Worm (Caenorhabditis elegans) whole organism, early embryonic: ENCODE data around the gene spp-31.

Source experiments
- B0310.2 ChIP-seq: sonication (generic microtip); optimal IDR thresholded peaks from 2 replicates; lab custom pipeline; 2016; ENCODE audit warnings: mild to moderate bottlenecking, missing genetic modification characterization, missing compliant biosample characterization
- F13C5.2 ChIP-seq: sonication (generic microtip); optimal IDR thresholded peaks from 2 replicates; lab custom pipeline; 2017; ENCODE audit warnings: mild to moderate bottlenecking, missing genetic modification characterization, inconsistent platforms, missing compliant biosample characterization
- aly-1 ChIP-seq: sonication (generic microtip); optimal IDR thresholded peaks from 2 replicates; lab custom pipeline; 2016; ENCODE audit warnings: missing genetic modification characterization, missing compliant biosample characterization
- ama-1 ChIP-seq: fragments of 150-350 bp; optimal IDR thresholded peaks from 2 replicates; lab custom pipeline; 2014
- ceh-13 ChIP-seq: fragments of 200-800 bp; sonication (Bioruptor generic); optimal IDR thresholded peaks from 2 replicates; lab custom pipeline; 2018; ENCODE audit warnings: mild to moderate bottlenecking, missing genetic modification characterization, missing compliant biosample characterization
- ceh-36 ChIP-seq: sonication (generic microtip); optimal IDR thresholded peaks from 2 replicates; lab custom pipeline; 2016; ENCODE audit warnings: missing genetic modification characterization, inconsistent platforms, missing compliant biosample characterization
- ets-7 ChIP-seq: sonication (generic microtip); optimal IDR thresholded peaks from 2 replicates; lab custom pipeline; 2016; ENCODE audit warnings: missing genotype, missing genetic modification characterization, missing compliant biosample characterization
- flt-1 ChIP-seq: fragments of 200-800 bp; sonication (Bioruptor generic); IDR thresholded peaks from 2 replicates; pipeline ENCODE4 v1.3.6; 2022; ENCODE audit warnings: missing genetic modification characterization, missing compliant biosample characterization
- hmbx-1 ChIP-seq: sonication (generic microtip); optimal IDR thresholded peaks from 2 replicates; lab custom pipeline; 2016; ENCODE audit warnings: mild to moderate bottlenecking, missing genetic modification characterization, missing compliant biosample characterization
- hmg-4 ChIP-seq: fragments of 200-800 bp; sonication (Bioruptor generic); optimal IDR thresholded peaks from 2 replicates; lab custom pipeline; 2018; ENCODE audit warnings: mild to moderate bottlenecking, missing genetic modification characterization, missing compliant biosample characterization
- hnd-1 ChIP-seq: sonication (generic microtip); optimal IDR thresholded peaks from 2 replicates; lab custom pipeline; 2016; ENCODE audit warnings: missing genetic modification characterization, missing compliant biosample characterization
- pes-1 ChIP-seq: fragments of 200-800 bp; sonication (Bioruptor generic); IDR thresholded peaks from 2 replicates; pipeline ENCODE4 v1.3.6; 2022; ENCODE audit warnings: missing genetic modification reagents, missing genetic modification characterization, missing compliant biosample characterization
- scrt-1 ChIP-seq: fragments of 200-800 bp; sonication (Bioruptor generic); IDR thresholded peaks from 2 replicates; pipeline ENCODE4 v1.3.6; 2022; ENCODE audit warnings: missing genetic modification characterization, missing compliant biosample characterization
- sea-1 ChIP-seq: fragments of 200-800 bp; sonication (Bioruptor generic); conservative IDR thresholded peaks from 2 replicates; pipeline ENCODE4 v1.3.6; 2022; ENCODE audit warnings: missing genetic modification characterization, missing compliant biosample characterization
- tbx-11 ChIP-seq: fragments of 200-800 bp; sonication (Bioruptor generic); IDR thresholded peaks from 2 replicates; pipeline ENCODE4 v1.3.6; 2022; ENCODE audit warnings: missing genetic modification characterization, missing compliant biosample characterization
- tbx-37 ChIP-seq: fragments of 200-800 bp; sonication (Bioruptor generic); conservative IDR thresholded peaks from 2 replicates; pipeline ENCODE4 v1.3.6; 2022; ENCODE audit warnings: missing genetic modification reagents, missing genetic modification characterization, missing compliant biosample characterization
- tra-4 ChIP-seq: sonication (generic microtip); optimal IDR thresholded peaks from 2 replicates; lab custom pipeline; 2017; ENCODE audit warnings: missing genetic modification characterization, missing compliant biosample characterization

Gene spp-31

ce11 chrIV:1420603-1421002, 14.2 kb downstream of the spp-31 start, which contains the start of gene jtr-1:
Gene jtr-1 (plus strand): TSS chrIV:1420929.
- no peak for TF ChIP-seq hnd-1

DNA sequence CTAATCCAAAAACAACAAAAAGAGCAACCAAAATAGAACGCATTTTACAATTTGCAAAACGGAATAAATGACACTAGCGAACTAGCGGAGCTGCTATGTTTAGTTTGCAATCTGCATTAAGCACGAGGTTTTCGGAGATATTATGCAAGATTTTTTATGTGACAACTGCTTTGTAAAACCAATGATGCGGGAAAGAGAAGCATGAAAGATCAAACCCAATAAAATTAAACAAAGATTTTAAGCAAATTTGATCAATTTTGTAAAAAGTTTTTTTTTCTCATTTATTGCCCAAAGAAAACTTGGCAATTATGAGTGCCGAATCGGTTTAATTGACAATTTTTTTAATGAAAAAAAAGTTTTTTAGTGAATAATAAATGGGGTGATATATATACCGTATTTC, 18.6 kb downstream of the spp-31 start, which contains the start of gene Y77E11A.8:
TSS of gene Y77E11A.8 (minus strand) at position 101 of the 400 bp plus-strand sequence.
- no peak for TF ChIP-seq B0310.2 (tag; lab: Kevin White, UChicago)
- no peak for TF ChIP-seq tra-4
- TF ChIP-seq tbx-11 (GFP tag; lab: Robert Waterston, UW) = no peak
- TF ChIP-seq hmg-4 (GFP tag; lab: Kevin White, UChicago) = no peak
- TF ChIP-seq ceh-13 (GFP tag; lab: Kevin White, UChicago) = no peak
- no peak for TF ChIP-seq pes-1 (GFP tag; lab: Robert Waterston, UW)
- no peak for TF ChIP-seq hmbx-1 (tag; lab: Kevin White, UChicago)
- TF ChIP-seq tbx-37 (GFP tag; lab: Robert Waterston, UW) = no peak
- TF ChIP-seq flt-1 = no peak
- TF ChIP-seq sea-1 (GFP tag; lab: Robert Waterston, UW) = no peak

DNA sequence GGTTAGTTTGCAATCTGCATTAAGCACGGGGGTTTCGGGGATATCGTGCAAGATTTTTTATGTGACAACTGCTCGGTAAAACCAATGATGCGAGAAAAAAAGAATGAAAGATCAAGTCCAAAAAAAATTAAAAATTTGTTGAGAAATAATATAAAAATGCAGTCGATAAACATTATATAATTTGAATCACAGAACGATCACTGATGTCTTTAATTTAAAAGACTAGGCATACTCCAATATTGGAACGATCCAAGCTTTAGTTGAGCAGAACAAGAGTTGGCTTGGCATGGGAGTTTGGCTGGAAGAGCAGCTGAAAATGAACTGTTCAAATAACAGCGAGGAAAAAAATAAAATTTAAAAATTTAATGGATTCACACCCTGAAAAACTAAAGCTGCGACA, 20.9 kb downstream of the spp-31 start, which contains the start of gene clec-171:
TSS of gene clec-171 (minus strand) at position 101 of the 400 bp plus-strand sequence.
- TF ChIP-seq tbx-11 (GFP tag; lab: Robert Waterston, UW) (no peak), sea-1 (GFP tag; lab: Robert Waterston, UW) (no peak), tra-4 (no peak), hmg-4 (GFP tag; lab: Kevin White, UChicago) (no peak), ama-1 (lab: Kevin White, UChicago) (no peak), aly-1 (no peak), tbx-37 (GFP tag; lab: Robert Waterston, UW) (no peak), ceh-36 (tag; lab: Kevin White, UChicago) (no peak), F13C5.2 (tag; lab: Kevin White, UChicago) (no peak), hmbx-1 (tag; lab: Kevin White, UChicago) (no peak), scrt-1 (GFP tag; lab: Robert Waterston, UW) (no peak), hnd-1 (no peak), pes-1 (GFP tag; lab: Robert Waterston, UW) (no peak), flt-1 (no peak)

DNA sequence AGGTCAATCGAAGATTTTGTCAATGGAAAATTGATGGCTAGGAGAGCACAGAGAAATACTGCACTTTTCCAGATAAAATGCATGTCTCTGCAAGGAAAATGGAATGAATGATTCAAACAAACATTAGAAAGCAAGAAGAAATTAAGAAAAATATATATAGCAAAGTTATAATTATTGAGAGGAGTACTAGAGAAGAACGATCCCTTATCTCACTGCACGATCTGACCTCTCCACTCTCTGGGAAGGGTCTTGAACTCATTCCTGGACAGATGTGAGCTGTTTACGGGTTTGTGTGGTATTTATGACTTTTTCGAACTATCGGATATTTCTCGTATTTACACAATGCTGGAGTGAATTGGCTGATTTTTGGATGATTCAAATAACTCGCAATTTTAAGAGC, 23.9 kb downstream of the spp-31 start, which contains the start of gene Y77E11A.23:
TSS of gene Y77E11A.23 (minus strand) at position 107 of the 400 bp plus-strand sequence.
- TF ChIP-seq F13C5.2 (tag; lab: Kevin White, UChicago) (no peak), ceh-36 (tag; lab: Kevin White, UChicago) (no peak), flt-1 (no peak), sea-1 (GFP tag; lab: Robert Waterston, UW) (no peak), tbx-37 (GFP tag; lab: Robert Waterston, UW) (no peak), B0310.2 (tag; lab: Kevin White, UChicago) (no peak), ama-1 (lab: Kevin White, UChicago) (no peak), ets-7 (tag; lab: Kevin White, UChicago) (no peak), scrt-1 (GFP tag; lab: Robert Waterston, UW) (no peak), pes-1 (GFP tag; lab: Robert Waterston, UW) (no peak), aly-1 (no peak), ceh-13 (GFP tag; lab: Kevin White, UChicago) (no peak), tra-4 (no peak), hmg-4 (GFP tag; lab: Kevin White, UChicago) (no peak), hnd-1 (no peak)

- TF ChIP-seq ets-7 (tag; lab: Kevin White, UChicago) (no peak), F13C5.2 (tag; lab: Kevin White, UChicago) (no peak), tbx-11 (GFP tag; lab: Robert Waterston, UW) (no peak), pes-1 (GFP tag; lab: Robert Waterston, UW) (no peak), tra-4 (no peak), ama-1 (lab: Kevin White, UChicago) (no peak), flt-1 (no peak), B0310.2 (tag; lab: Kevin White, UChicago) (no peak), ceh-36 (tag; lab: Kevin White, UChicago) (no peak), hmg-4 (GFP tag; lab: Kevin White, UChicago) (no peak), hnd-1 (no peak), sea-1 (GFP tag; lab: Robert Waterston, UW) (no peak), aly-1 (no peak), hmbx-1 (tag; lab: Kevin White, UChicago) (no peak), tbx-37 (GFP tag; lab: Robert Waterston, UW) (no peak), scrt-1 (GFP tag; lab: Robert Waterston, UW) (no peak), ceh-13 (GFP tag; lab: Kevin White, UChicago) (no peak)
Observed at ce11 chrIV:1433978-1434377, 27.6 kb downstream of the spp-31 start.

DNA sequence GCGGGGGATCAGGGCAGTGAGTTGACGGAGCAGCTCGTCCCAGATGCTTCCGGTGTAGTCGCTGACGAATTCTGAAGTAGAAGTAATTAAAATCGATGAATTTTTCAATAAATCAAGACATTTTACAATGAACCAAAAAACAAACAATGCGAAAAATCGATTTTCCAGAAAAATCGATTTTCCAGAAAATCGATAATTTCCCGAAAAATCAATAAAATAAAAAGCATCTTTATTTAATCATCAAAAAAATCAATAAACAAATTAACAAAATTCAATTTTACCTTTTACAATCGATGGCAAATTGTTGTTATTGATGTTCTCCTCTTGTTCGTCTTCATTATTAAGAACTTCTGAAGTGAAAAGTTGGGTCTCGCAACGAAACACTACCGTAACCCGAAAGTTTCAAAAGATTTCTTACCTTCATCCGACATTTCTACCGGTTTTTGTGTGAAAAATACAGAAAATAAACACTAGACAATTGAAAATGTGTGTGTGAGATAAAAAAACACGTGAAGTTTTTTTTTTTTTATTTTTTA, 28.3 kb downstream of the spp-31 start, which contains the start of gene clp-6:
TSS of gene clp-6 (minus strand) at position 486 of the 536 bp plus-strand sequence.
- TF ChIP-seq flt-1 = no peak
- no peak for TF ChIP-seq hmg-4 (GFP tag; lab: Kevin White, UChicago)

ce11 chrIV:1435159-1435558, 28.8 kb downstream of the spp-31 start:
- TF ChIP-seq sea-1 (GFP tag; lab: Robert Waterston, UW) (no peak), F13C5.2 (tag; lab: Kevin White, UChicago) (no peak), ets-7 (tag; lab: Kevin White, UChicago) (no peak), B0310.2 (tag; lab: Kevin White, UChicago) (no peak)

DNA sequence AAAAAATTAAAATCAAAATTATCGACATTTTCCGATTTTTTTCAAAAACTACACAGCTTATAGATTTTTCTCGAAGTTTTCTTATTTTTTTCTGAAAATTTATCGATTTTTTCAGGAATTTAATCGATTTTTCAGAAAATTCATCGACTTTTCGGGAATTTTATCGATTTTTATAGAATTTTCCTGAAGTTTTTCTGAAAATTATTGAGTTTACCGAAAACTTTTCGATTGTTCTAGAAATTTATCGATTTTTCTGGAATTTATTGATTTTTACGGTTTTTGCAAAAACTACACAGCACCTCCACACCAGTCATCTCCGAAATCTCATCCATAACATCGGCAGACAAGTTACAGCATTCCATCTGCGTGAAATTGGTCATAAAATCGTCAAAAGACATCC, 31.3 kb downstream of the spp-31 start:
- TF ChIP-seq ama-1 (lab: Kevin White, UChicago) = no peak
- no peak for TF ChIP-seq B0310.2 (tag; lab: Kevin White, UChicago)
- no peak for TF ChIP-seq ceh-13 (GFP tag; lab: Kevin White, UChicago)
- no peak for TF ChIP-seq F13C5.2 (tag; lab: Kevin White, UChicago)
- TF ChIP-seq hmg-4 (GFP tag; lab: Kevin White, UChicago) = no peak
- no peak for TF ChIP-seq ets-7 (tag; lab: Kevin White, UChicago)
- no peak for TF ChIP-seq flt-1
- no peak for TF ChIP-seq pes-1 (GFP tag; lab: Robert Waterston, UW)
- TF ChIP-seq tra-4 = no peak
- no peak for TF ChIP-seq scrt-1 (GFP tag; lab: Robert Waterston, UW)
- no peak for TF ChIP-seq sea-1 (GFP tag; lab: Robert Waterston, UW)
- no peak for TF ChIP-seq aly-1
